Worm (Caenorhabditis elegans): ENCODE measurements around the gene nhr-20.

Gene nhr-20

ce11 chrIII:4237660-4238059, 4.6 kb upstream of the nhr-20 start:
- TF ChIP-seq alr-1 (tag; optimal IDR thresholded peaks at IDR 0.05) (no peak), R02D3.7 (tag; optimal IDR thresholded peaks at IDR 0.05) (no peak), lin-13 (GFP tag; optimal IDR thresholded peaks at IDR 0.05) (peak; percentile 84), elt-3 (tag; optimal IDR thresholded peaks at IDR 0.05) (no peak), unc-39 (tag; optimal IDR thresholded peaks at IDR 0.05) (no peak), egl-27 (tag; optimal IDR thresholded peaks at IDR 0.05) (peak; percentile 91), sem-4 (tag; optimal IDR thresholded peaks at IDR 0.05) (peak; percentile 92), gmeb-1 (tag; optimal IDR thresholded peaks at IDR 0.05) (peak; percentile 80), nhr-25 (tag; optimal IDR thresholded peaks at IDR 0.05) (peak; percentile 94), lsy-2 (tag; optimal IDR thresholded peaks at IDR 0.05) (peak; percentile 57 to 89), ama-1 (optimal IDR thresholded peaks at IDR 0.05) (no peak), mbf-1 (tag; optimal IDR thresholded peaks at IDR 0.05) (no peak), mab-5 (tag; optimal IDR thresholded peaks at IDR 0.05) (peak; percentile 58), fos-1 (tag; optimal IDR thresholded peaks at IDR 0.05) (peak; percentile 96), peb-1 (tag; optimal IDR thresholded peaks at IDR 0.05) (no peak), dmd-4 (tag; optimal IDR thresholded peaks at IDR 0.05) (no peak), nhr-11 (tag; optimal IDR thresholded peaks at IDR 0.05) (peak; percentile 84), ceh-16 (tag; optimal IDR thresholded peaks at IDR 0.05) (peak; percentile 41), zag-1 (tag; optimal IDR thresholded peaks at IDR 0.05) (peak; percentile 61), mdl-1 (tag; optimal IDR thresholded peaks at IDR 0.05) (peak; percentile 90 to 97), aly-2 (tag; optimal IDR thresholded peaks at IDR 0.05) (no peak), Y55F3AM.14 (GFP tag; optimal IDR thresholded peaks at IDR 0.05) (peak; percentile 79), nhr-129 (tag; optimal IDR thresholded peaks at IDR 0.05) (peak; percentile 97), nhr-21 (tag; optimal IDR thresholded peaks at IDR 0.05) (peak; percentile 98), nhr-237 (tag; optimal IDR thresholded peaks at IDR 0.05) (no peak), nhr-10 (tag; optimal IDR thresholded peaks at IDR 0.05) (peak; percentile 65), elt-1 (tag; optimal IDR thresholded peaks at IDR 0.05) (no peak), C34F6.9 (tag; optimal IDR thresholded peaks at IDR 0.05) (peak; percentile 94), unc-55 (GFP tag; optimal IDR thresholded peaks at IDR 0.05) (peak; percentile 86), ZK546.5 (tag; optimal IDR thresholded peaks at IDR 0.05) (no peak), lin-11 (tag; optimal IDR thresholded peaks at IDR 0.05) (peak; percentile 74), ztf-11 (tag; optimal IDR thresholded peaks at IDR 0.05) (no peak), crh-2 (tag; optimal IDR thresholded peaks at IDR 0.05) (peak; percentile 97), blmp-1 (tag; optimal IDR thresholded peaks at IDR 0.05; ENCODE audit: insufficient read depth) (peak; percentile 91), snpc-4 (tag; optimal IDR thresholded peaks at IDR 0.05) (peak; percentile 25), ztf-1 (GFP tag; conservative IDR thresholded peaks at IDR 0.05) (no peak), sma-3 (GFP tag; optimal IDR thresholded peaks at IDR 0.05) (peak; percentile 93), nhr-6 (tag; optimal IDR thresholded peaks at IDR 0.05) (peak; percentile 87), ceh-82 (tag; optimal IDR thresholded peaks at IDR 0.05) (no peak), nhr-23 (tag; optimal IDR thresholded peaks at IDR 0.05) (no peak), skn-1 (tag; optimal IDR thresholded peaks at IDR 0.05) (peak; percentile 5), nhr-77 (tag; optimal IDR thresholded peaks at IDR 0.05) (no peak), nhr-12 (tag; optimal IDR thresholded peaks at IDR 0.05) (no peak), ztf-4 (tag; optimal IDR thresholded peaks at IDR 0.05) (peak; percentile 91), unc-62 (GFP tag; optimal IDR thresholded peaks at IDR 0.05) (peak; percentile 6), lin-39 (tag; optimal IDR thresholded peaks at IDR 0.05) (no peak), sma-9 (GFP tag; optimal IDR thresholded peaks at IDR 0.05) (peak; percentile 99), sma-9 (tag; optimal IDR thresholded peaks at IDR 0.05) (peak; percentile 37), F13H6.1 (tag; optimal IDR thresholded peaks at IDR 0.05) (peak; percentile 99)
